Fruit fly (Drosophila melanogaster): Measurements from ENCODE around the gene CG14932.

DNA sequence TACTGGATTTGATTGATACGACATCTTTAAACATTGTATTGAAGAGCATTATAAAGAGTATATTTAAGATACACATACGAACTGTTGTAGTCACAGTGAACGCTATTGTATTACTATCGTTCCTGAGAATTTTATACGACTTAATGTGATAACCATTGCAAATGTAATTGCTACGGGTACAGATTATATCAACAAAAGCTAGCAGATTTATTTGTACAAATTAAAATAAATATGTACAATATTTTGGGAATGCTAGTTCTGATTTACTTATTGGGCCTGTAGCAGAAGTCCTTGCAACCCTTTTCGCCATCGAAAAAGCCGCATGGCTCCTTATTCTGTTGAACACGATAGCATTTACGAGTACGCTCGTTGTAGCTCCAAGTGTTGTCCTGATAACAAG, 36.3 kb upstream of the CG14932 start, which contains the start of gene CG42470:
- TF ChIP-seq CG14860 (GFP tag; IDR thresholded peaks at IDR 0.05; ENCODE audit: partially characterized antibody) (no peak), lilli (GFP tag; optimal IDR thresholded peaks at IDR 0.05) (no peak), CG13894 (tag; optimal IDR thresholded peaks at IDR 0.05) (no peak), CG30020 (tag; optimal IDR thresholded peaks at IDR 0.05) (no peak), croc (GFP tag; conservative IDR thresholded peaks at IDR 0.05) (no peak), YL-1 (GFP tag; optimal IDR thresholded peaks at IDR 0.05) (no peak), Hr51 (GFP tag; optimal IDR thresholded peaks at IDR 0.05) (no peak), luna (GFP tag; optimal IDR thresholded peaks at IDR 0.05) (no peak), pum (GFP tag; optimal IDR thresholded peaks at IDR 0.05) (no peak)

Data from whole organism, embryonic.